Fruit fly (Drosophila melanogaster) whole organism, embryonic: ENCODE measurements around the gene CG32023.

Source experiments
- BEAF-32 ChIP-seq: fragments of 200-800 bp; sonication (Bioruptor generic); optimal IDR thresholded peaks from 3 replicates; lab custom pipeline; 2017; ENCODE audit warnings: missing biosample characterization, missing genetic modification characterization, mild to moderate bottlenecking, moderate library complexity, missing genetic modification reagents
- Bgb ChIP-seq: fragments of 200-800 bp; sonication (Bioruptor generic); IDR thresholded peaks from 2 replicates; pipeline ENCODE4 v1.3.6; 2022; ENCODE audit warnings: missing biosample characterization, missing genetic modification characterization; ENCODE audit not compliant: partially characterized antibody
- CG10959 ChIP-seq: fragments of 200-800 bp; sonication (Bioruptor generic); IDR thresholded peaks from 2 replicates; pipeline ENCODE4 v1.3.6; 2022; ENCODE audit warnings: missing biosample characterization, missing genetic modification characterization
- CG1603 ChIP-seq: fragments of 200-800 bp; sonication (Bioruptor generic); optimal IDR thresholded peaks from 2 replicates; lab custom pipeline; 2019; ENCODE audit warnings: missing biosample characterization, mild to moderate bottlenecking, missing genetic modification characterization, moderate library complexity
- CG17328 ChIP-seq: fragments of 200-800 bp; sonication (Bioruptor generic); IDR thresholded peaks from 2 replicates; pipeline ENCODE4 v1.3.6; 2022; ENCODE audit warnings: missing biosample characterization, missing genetic modification characterization
- CG2116 ChIP-seq: fragments of 200-800 bp; sonication (Bioruptor generic); optimal IDR thresholded peaks from 3 replicates; lab custom pipeline; 2018; ENCODE audit warnings: missing biosample characterization, mild to moderate bottlenecking, missing genetic modification characterization
- CG2202 ChIP-seq: fragments of 200-800 bp; sonication (Bioruptor generic); optimal IDR thresholded peaks from 2 replicates; lab custom pipeline; 2018; ENCODE audit warnings: missing biosample characterization, mild to moderate bottlenecking, missing genetic modification characterization
- CG2712 ChIP-seq: fragments of 200-800 bp; optimal IDR thresholded peaks from 3 replicates; lab custom pipeline; 2019; ENCODE audit warnings: missing biosample characterization, mild to moderate bottlenecking, missing genetic modification characterization, moderate library complexity
- CG31365 ChIP-seq: fragments of 200-800 bp; sonication (Bioruptor generic); optimal IDR thresholded peaks from 2 replicates; lab custom pipeline; 2018; ENCODE audit warnings: missing biosample characterization, mild to moderate bottlenecking, missing genetic modification characterization
- CG32772 ChIP-seq: fragments of 200-800 bp; sonication (Bioruptor generic); IDR thresholded peaks from 2 replicates; pipeline ENCODE4 v1.3.6; 2022; ENCODE audit warnings: missing biosample characterization, missing genetic modification characterization
- CG4854 ChIP-seq: fragments of 200-800 bp; sonication (Bioruptor generic); optimal IDR thresholded peaks from 2 replicates; lab custom pipeline; 2016; ENCODE audit warnings: missing biosample characterization, missing genetic modification characterization, inconsistent platforms
- CG6683 ChIP-seq: fragments of 200-800 bp; sonication (Bioruptor generic); optimal IDR thresholded peaks from 2 replicates; lab custom pipeline; 2017; ENCODE audit warnings: missing biosample characterization, mild to moderate bottlenecking, missing genetic modification characterization, missing genetic modification reagents
- CG7745 ChIP-seq: fragments of 200-800 bp; sonication (Bioruptor generic); optimal IDR thresholded peaks from 2 replicates; lab custom pipeline; 2018; ENCODE audit warnings: missing biosample characterization, mild to moderate bottlenecking, missing genetic modification characterization, moderate library complexity
- CG7928 ChIP-seq: fragments of 200-800 bp; sonication (Bioruptor generic); optimal IDR thresholded peaks from 2 replicates; lab custom pipeline; 2017; ENCODE audit warnings: missing biosample characterization, mild to moderate bottlenecking, missing genetic modification characterization
- CG8089 ChIP-seq: fragments of 200-800 bp; sonication (Bioruptor generic); optimal IDR thresholded peaks from 3 replicates; lab custom pipeline; 2016; ENCODE audit warnings: missing biosample characterization, missing genetic modification characterization
- CG8388 ChIP-seq: fragments of 200-800 bp; sonication (Bioruptor generic); optimal IDR thresholded peaks from 2 replicates; lab custom pipeline; 2019; ENCODE audit warnings: missing biosample characterization, mild to moderate bottlenecking, missing genetic modification characterization, moderate library complexity
- CG9727 ChIP-seq: fragments of 200-800 bp; sonication (Bioruptor generic); optimal IDR thresholded peaks from 3 replicates; lab custom pipeline; 2017; ENCODE audit warnings: missing biosample characterization, mild to moderate bottlenecking, missing genetic modification characterization
- CG9817 ChIP-seq: fragments of 200-800 bp; sonication (Bioruptor generic); optimal IDR thresholded peaks from 2 replicates; lab custom pipeline; 2018; ENCODE audit warnings: missing biosample characterization, mild to moderate bottlenecking, missing genetic modification characterization, moderate library complexity
- Dfd ChIP-seq, 2 experiments: fragments of >200 bp; optimal IDR thresholded peaks; 2 replicates each; lab custom pipeline; 2017; ENCODE audit warnings: missing biosample characterization in 2 of 2, missing genetic modification characterization in 2 of 2
- E2f2 ChIP-seq: fragments of 200-800 bp; sonication (Bioruptor generic); IDR thresholded peaks from 2 replicates; pipeline ENCODE4 v1.3.6; 2022; ENCODE audit warnings: missing biosample characterization, missing genetic modification characterization
- HmgD ChIP-seq: fragments of 200-800 bp; sonication (Bioruptor generic); optimal IDR thresholded peaks from 3 replicates; lab custom pipeline; 2016; ENCODE audit warnings: missing biosample characterization, missing genetic modification characterization
- Hmr ChIP-seq: fragments of 200-800 bp; sonication (Bioruptor generic); optimal IDR thresholded peaks from 3 replicates; lab custom pipeline; 2017; ENCODE audit warnings: mild to moderate bottlenecking, missing biosample characterization, missing genetic modification reagents, missing genetic modification characterization
- Meics ChIP-seq: fragments of 200-800 bp; sonication (Bioruptor generic); optimal IDR thresholded peaks from 2 replicates; lab custom pipeline; 2017; ENCODE audit warnings: missing biosample characterization, mild to moderate bottlenecking, missing genetic modification characterization
- Myb ChIP-seq: fragments of 200-800 bp; sonication (Bioruptor generic); optimal IDR thresholded peaks from 2 replicates; lab custom pipeline; 2016; ENCODE audit warnings: missing biosample characterization, missing genetic modification characterization
- Rfx ChIP-seq: fragments of 200-800 bp; sonication (Bioruptor generic); IDR thresholded peaks from 2 replicates; pipeline ENCODE4 v1.3.6; 2022; ENCODE audit warnings: missing biosample characterization, missing genetic modification characterization
- Scr ChIP-seq: fragments of 200-800 bp; sonication (Bioruptor generic); IDR thresholded peaks from 2 replicates; pipeline ENCODE4 v1.3.6; 2022; ENCODE audit warnings: missing biosample characterization, missing genetic modification characterization; ENCODE audit not compliant: partially characterized antibody
- bab2 ChIP-seq: fragments of 200-800 bp; sonication (Bioruptor generic); optimal IDR thresholded peaks from 2 replicates; lab custom pipeline; 2016; ENCODE audit warnings: missing biosample characterization, missing genetic modification characterization
- caup ChIP-seq: fragments of 200-800 bp; sonication (Bioruptor generic); optimal IDR thresholded peaks from 3 replicates; lab custom pipeline; 2017; ENCODE audit warnings: missing biosample characterization, mild to moderate bottlenecking, missing genetic modification characterization, moderate library complexity; ENCODE audit not compliant: severe bottlenecking
- chm ChIP-seq: fragments of 200-800 bp; sonication (Bioruptor generic); IDR thresholded peaks from 2 replicates; pipeline ENCODE4 v1.3.6; 2022; ENCODE audit warnings: missing biosample characterization, missing genetic modification characterization
- crp ChIP-seq, 2 experiments: fragments of 200-800 bp; sonication (Bioruptor generic); optimal IDR thresholded peaks; 2 replicates in 1 of 2; 3 replicates in 1 of 2; lab custom pipeline; 2017; ENCODE audit warnings: missing biosample characterization in 2 of 2, missing genetic modification characterization in 2 of 2, mild to moderate bottlenecking in 1 of 2, moderate library complexity in 1 of 2
- da ChIP-seq: fragments of 200-800 bp; sonication (Bioruptor generic); optimal IDR thresholded peaks from 2 replicates; lab custom pipeline; 2016; ENCODE audit warnings: missing biosample characterization, missing genetic modification characterization
- dimm ChIP-seq: fragments of 200-800 bp; sonication (Bioruptor generic); IDR thresholded peaks from 2 replicates; pipeline ENCODE4 v1.3.6; 2022; ENCODE audit warnings: missing biosample characterization, missing genetic modification characterization
- gcm2 ChIP-seq: fragments of 200-800 bp; sonication (Bioruptor generic); optimal IDR thresholded peaks from 2 replicates; lab custom pipeline; 2016; ENCODE audit warnings: missing biosample characterization, missing genetic modification characterization
- gsb ChIP-seq: fragments of 200-800 bp; sonication (Bioruptor generic); IDR thresholded peaks from 2 replicates; pipeline ENCODE4 v1.3.6; 2022; ENCODE audit warnings: missing biosample characterization, missing genetic modification characterization
- ham ChIP-seq: fragments of 200-800 bp; sonication (Bioruptor generic); IDR thresholded peaks from 2 replicates; pipeline ENCODE4 v1.3.6; 2022; ENCODE audit warnings: missing biosample characterization, missing genetic modification characterization
- lmd ChIP-seq: fragments of 200-800 bp; sonication (Bioruptor generic); IDR thresholded peaks from 2 replicates; pipeline ENCODE4 v1.3.6; 2022; ENCODE audit warnings: missing biosample characterization, missing genetic modification characterization
- nau ChIP-seq: fragments of 200-800 bp; sonication (Bioruptor generic); optimal IDR thresholded peaks from 3 replicates; lab custom pipeline; 2017; ENCODE audit warnings: missing biosample characterization, mild to moderate bottlenecking, missing genetic modification characterization, missing genetic modification reagents
- nerfin-1 ChIP-seq: fragments of 200-800 bp; sonication (Bioruptor generic); optimal IDR thresholded peaks from 3 replicates; lab custom pipeline; 2019; ENCODE audit warnings: missing biosample characterization, mild to moderate bottlenecking, missing genetic modification characterization, moderate library complexity
- nerfin-2 ChIP-seq: fragments of 200-800 bp; sonication (Bioruptor generic); IDR thresholded peaks from 2 replicates; pipeline ENCODE4 v1.3.6; 2022; ENCODE audit warnings: missing biosample characterization, missing genetic modification characterization; ENCODE audit not compliant: partially characterized antibody
- nmo ChIP-seq: fragments of 200-800 bp; sonication (Bioruptor generic); optimal IDR thresholded peaks from 2 replicates; lab custom pipeline; 2018; ENCODE audit warnings: missing biosample characterization, mild to moderate bottlenecking, missing genetic modification characterization, moderate library complexity
- pan ChIP-seq, 4 experiments: fragments of >200 bp in 3 of 4; fragments of 200-800 bp in 1 of 4; sonication (Bioruptor generic) in 1 of 4; optimal IDR thresholded peaks in 3 of 4; IDR thresholded peaks in 1 of 4; 2 replicates each; pipeline versions ENCODE4 v1.3.6 to Lab custom; 2017 to 2022; ENCODE audit warnings: missing biosample characterization in 2 of 4, missing genetic modification characterization in 2 of 4, mixed read lengths in 1 of 4
- schlank ChIP-seq: fragments of 200-800 bp; sonication (Bioruptor generic); optimal IDR thresholded peaks from 2 replicates; lab custom pipeline; 2018; ENCODE audit warnings: missing biosample characterization, mild to moderate bottlenecking, missing genetic modification characterization
- scrt ChIP-seq: fragments of 200-800 bp; sonication (Bioruptor generic); optimal IDR thresholded peaks from 2 replicates; lab custom pipeline; 2018; ENCODE audit warnings: missing biosample characterization, mild to moderate bottlenecking, missing genetic modification characterization, moderate library complexity
- sens ChIP-seq: fragments of 200-800 bp; sonication (Bioruptor generic); peaks from one replicate; lab custom pipeline; 2016; ENCODE audit warnings: missing biosample characterization, missing genetic modification characterization
- sim ChIP-seq: fragments of 200-800 bp; sonication (Bioruptor generic); IDR thresholded peaks from 2 replicates; pipeline ENCODE4 v1.3.6; 2022; ENCODE audit warnings: missing biosample characterization, missing genetic modification characterization
- tin ChIP-seq: fragments of 200-800 bp; sonication (Bioruptor generic); optimal IDR thresholded peaks from 3 replicates; lab custom pipeline; 2016; ENCODE audit warnings: missing biosample characterization, missing genetic modification characterization
- trem ChIP-seq: fragments of 200-800 bp; optimal IDR thresholded peaks from 3 replicates; lab custom pipeline; 2019; ENCODE audit warnings: missing biosample characterization, mild to moderate bottlenecking, missing genetic modification characterization, moderate library complexity
- unpg ChIP-seq: fragments of 200-800 bp; sonication (Bioruptor generic); optimal IDR thresholded peaks from 3 replicates; lab custom pipeline; 2018; ENCODE audit warnings: missing biosample characterization, mild to moderate bottlenecking, missing genetic modification characterization, moderate library complexity
- z ChIP-seq: fragments of 200-800 bp; sonication (Bioruptor generic); IDR thresholded peaks from 3 replicates; pipeline ENCODE4 v1.3.6; 2022; ENCODE audit warnings: missing biosample characterization, missing genetic modification characterization

Gene CG32023

dm6 chr3L:8841757-8842156 is 37.8 kb upstream of the CG32023 start (continued):
- peak; percentile 40 for TF ChIP-seq Myb (GFP tag; lab: Kevin White, UChicago)
- TF ChIP-seq CG10959, result peak; percentile 45; the same call in 1 of the 2 replicates
- peak; percentile 36 for TF ChIP-seq nau (GFP tag; lab: Kevin White, UChicago)
- TF ChIP-seq CG9817 (tag; lab: Kevin White, UChicago), result peak; percentile 74
- peak; percentile 51; the same call in 1 of the 2 replicates for TF ChIP-seq E2f2
- peak; percentile 36 for TF ChIP-seq CG4854
- TF ChIP-seq unpg, result peak; percentile 81
- no peak for TF ChIP-seq da (GFP tag; lab: Kevin White, UChicago)
- no peak for TF ChIP-seq crp (GFP tag; optimal IDR thresholded peaks at IDR 0.05; lab: Kevin White, UChicago)
- peak; percentile 41 for TF ChIP-seq CG8089 (GFP tag; lab: Kevin White, UChicago)
- no peak for TF ChIP-seq CG7745 (tag; lab: Kevin White, UChicago)
- TF ChIP-seq CG9727 (GFP tag; lab: Kevin White, UChicago), result peak; percentile 70
- peak; percentile 65 for TF ChIP-seq CG8388 (GFP tag; lab: Kevin White, UChicago)
- peak; percentile 71 for TF ChIP-seq bab2
- TF ChIP-seq lmd (GFP tag; lab: Robert Waterston, UW), result peak; percentile 84
- TF ChIP-seq CG31365 (tag; lab: Kevin White, UChicago), result no peak
- peak; percentile 80 for TF ChIP-seq CG17328 (GFP tag; lab: Robert Waterston, UW)
- TF ChIP-seq gcm2 (GFP tag; lab: Kevin White, UChicago), result peak; percentile 21
- TF ChIP-seq Dfd (GFP tag; optimal IDR thresholded peaks at IDR 0.05; lab: Kevin White, UChicago), result no peak
- peak; percentile 79 for TF ChIP-seq Rfx
- TF ChIP-seq CG32772, result peak; percentile 74
- TF ChIP-seq Hmr (GFP tag; lab: Kevin White, UChicago), result peak; percentile 76
- peak; percentile 78 for TF ChIP-seq nmo (GFP tag; lab: Kevin White, UChicago)
- TF ChIP-seq CG7928, result no peak
- peak; percentile 55 for TF ChIP-seq tin (GFP tag; lab: Kevin White, UChicago)
- no peak for TF ChIP-seq ham
- TF ChIP-seq nerfin-2 (GFP tag; lab: Robert Waterston, UW), result no peak
- TF ChIP-seq gsb (GFP tag; lab: Robert Waterston, UW), result peak; percentile 65; the same call in 1 of the 2 replicates
- TF ChIP-seq Meics (GFP tag; lab: Kevin White, UChicago), result peak; percentile 70
- TF ChIP-seq Bgb, result no peak
- peak; percentile 78 for TF ChIP-seq CG1603 (tag; lab: Kevin White, UChicago)
- no peak for TF ChIP-seq Scr (GFP tag; lab: Robert Waterston, UW)
- no peak for TF ChIP-seq BEAF-32 (GFP tag; lab: Kevin White, UChicago)
- TF ChIP-seq nerfin-1 (tag; lab: Kevin White, UChicago), result peak; percentile 61
- peak; percentile 95 for TF ChIP-seq sens (GFP tag; lab: Kevin White, UChicago)
- peak; percentile 83 for TF ChIP-seq chm (GFP tag; lab: Robert Waterston, UW)
- TF ChIP-seq z (GFP tag; lab: Robert Waterston, UW), result 0 out of 3 replicates have a peak, but pooled peaks have one; percentile 59
- TF ChIP-seq sim (GFP tag; lab: Robert Waterston, UW), result peak; percentile 68
- peak; percentile 63 for TF ChIP-seq scrt (GFP tag; lab: Kevin White, UChicago)
- TF ChIP-seq CG2202, result peak; percentile 28
- TF ChIP-seq CG2712 (tag; lab: Kevin White, UChicago), result peak; percentile 85
- no peak for TF ChIP-seq HmgD (GFP tag; lab: Kevin White, UChicago)
- TF ChIP-seq schlank (tag; lab: Kevin White, UChicago), result no peak
- no peak for TF ChIP-seq pan (optimal IDR thresholded peaks at IDR 0.05; lab: Kevin White, UChicago)
- peak in 1 of 2 experiments; percentile 87 for TF ChIP-seq pan (GFP tag; optimal IDR thresholded peaks at IDR 0.05 in 1 of 2, IDR thresholded peaks at IDR 0.05 in 1 of 2)
- peak; percentile 31; the same call in 1 of the 2 replicates for TF ChIP-seq dimm (GFP tag; lab: Robert Waterston, UW)
- peak; percentile 76 for TF ChIP-seq caup (GFP tag; lab: Kevin White, UChicago)
- peak; percentile 49 for TF ChIP-seq CG6683 (GFP tag; lab: Kevin White, UChicago)
- peak; percentile 39 for TF ChIP-seq trem (tag; lab: Kevin White, UChicago)
- TF ChIP-seq CG2116 (GFP tag; lab: Kevin White, UChicago), result peak; percentile 3
